Worm (Caenorhabditis elegans) whole organism, L4 larva: ENCODE data around the gene C55B6.4.

ENCODE experiments used
- aly-2 ChIP-seq: sonication (generic microtip); optimal IDR thresholded peaks from 2 replicates; lab custom pipeline; 2018; ENCODE audit warnings: missing biosample characterization, missing genetic modification characterization
- arid-1 ChIP-seq: fragments of 200-800 bp; sonication (Bioruptor generic); conservative IDR thresholded peaks from 2 replicates; pipeline ENCODE4 v1.3.6; 2022; ENCODE audit warnings: missing genetic modification reagents, missing genetic modification characterization, missing compliant biosample characterization
- ceh-32 ChIP-seq: sonication (generic microtip); optimal IDR thresholded peaks from 2 replicates; lab custom pipeline; 2016; ENCODE audit warnings: mild to moderate bottlenecking, missing genetic modification characterization, missing compliant biosample characterization; ENCODE audit not compliant: poor library complexity
- dpl-1 ChIP-seq: fragments of 150-350 bp; optimal IDR thresholded peaks from 2 replicates; lab custom pipeline; 2014; ENCODE audit warnings: missing biosample characterization, missing genetic modification reagents, missing genetic modification characterization
- dve-1 ChIP-seq: sonication (generic microtip); optimal IDR thresholded peaks from 2 replicates; lab custom pipeline; 2017; ENCODE audit warnings: antibody characterized with exemption, mild to moderate bottlenecking, missing genetic modification characterization, missing compliant biosample characterization; ENCODE audit not compliant: insufficient read depth
- jun-1 ChIP-seq: fragments of 150-350 bp; optimal IDR thresholded peaks from 2 replicates; lab custom pipeline; 2014; ENCODE audit warnings: missing biosample characterization, missing genetic modification reagents, missing genetic modification characterization
- lin-15B ChIP-seq: fragments of 150-350 bp; sonication (generic microtip); optimal IDR thresholded peaks from 3 replicates; lab custom pipeline; 2014; ENCODE audit warnings: missing biosample characterization, missing genetic modification characterization
- lin-38 ChIP-seq: fragments of 200-800 bp; sonication (Bioruptor generic); IDR thresholded peaks from 2 replicates; pipeline ENCODE4 v1.3.6; 2022; ENCODE audit warnings: missing genetic modification reagents, missing genetic modification characterization, missing compliant biosample characterization
- nhr-237 ChIP-seq: sonication (generic microtip); optimal IDR thresholded peaks from 2 replicates; lab custom pipeline; 2017; ENCODE audit warnings: missing biosample characterization, missing genetic modification characterization
- nhr-76 ChIP-seq: fragments of 150-350 bp; optimal IDR thresholded peaks from 2 replicates; lab custom pipeline; 2014; ENCODE audit warnings: missing biosample characterization, missing genetic modification characterization
- nhr-77 ChIP-seq: fragments of 150-350 bp; optimal IDR thresholded peaks from 2 replicates; lab custom pipeline; 2014; ENCODE audit warnings: missing biosample characterization, missing genetic modification characterization
- pqm-1 ChIP-seq: sonication (generic microtip); optimal IDR thresholded peaks from 2 replicates; lab custom pipeline; 2017; ENCODE audit warnings: missing biosample characterization, missing genetic modification characterization
- skn-1 ChIP-seq: fragments of 150-350 bp; optimal IDR thresholded peaks from 2 replicates; lab custom pipeline; 2014; ENCODE audit warnings: missing biosample characterization, missing genetic modification characterization
- tra-1 ChIP-seq: fragments of 200-800 bp; sonication (Bioruptor generic); IDR thresholded peaks from 2 replicates; pipeline ENCODE4 v1.3.6; 2022; ENCODE audit warnings: missing genetic modification reagents, missing genetic modification characterization, missing compliant biosample characterization

DNA sequence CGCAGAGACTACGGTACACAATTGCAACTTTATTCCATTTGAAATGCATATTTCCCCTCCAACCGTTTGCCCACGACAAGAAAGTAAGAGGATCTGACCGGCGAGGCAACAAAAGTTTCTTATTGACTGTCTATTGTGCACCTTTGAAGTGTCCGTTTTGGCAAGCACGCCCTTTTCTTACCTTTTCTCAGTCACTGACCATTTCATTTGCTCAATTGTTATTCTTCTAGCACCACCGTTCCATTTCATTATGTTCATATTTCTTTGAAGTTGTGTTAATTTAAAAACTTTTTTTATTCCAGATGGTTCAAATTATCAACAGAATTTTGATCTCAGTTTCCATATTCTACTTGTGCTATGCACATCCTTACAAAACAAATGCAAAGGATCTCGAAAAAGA is 23.9 kb upstream of the C55B6.4 start, which contains the start of gene spp-22:
- TF ChIP-seq lin-15B (tag; lab: Kevin White, UChicago), result no peak
- TF ChIP-seq nhr-237, result no peak
- TF ChIP-seq ceh-32, result no peak
- no peak for TF ChIP-seq nhr-76 (tag; lab: Kevin White, UChicago)
- TF ChIP-seq nhr-77 (tag; lab: Kevin White, UChicago), result no peak
- no peak for TF ChIP-seq arid-1 (GFP tag; lab: Robert Waterston, UW)
- no peak for TF ChIP-seq skn-1 (tag; lab: Kevin White, UChicago)
- TF ChIP-seq jun-1, result no peak
- TF ChIP-seq dpl-1 (GFP tag; lab: Kevin White, UChicago), result no peak
- no peak for TF ChIP-seq dve-1 (tag; lab: Kevin White, UChicago)
- TF ChIP-seq tra-1, result no peak
- TF ChIP-seq pqm-1 (tag; lab: Kevin White, UChicago), result no peak
- TF ChIP-seq aly-2 (tag; lab: Kevin White, UChicago), result no peak
- TF ChIP-seq lin-38 (GFP tag; lab: Robert Waterston, UW), result no peak
